Worm (Caenorhabditis elegans): Measurements from ENCODE around the gene F13B12.6.

F13B12.6 gene

ce11 chrIV:10368326-10368725 is 49.4 kb downstream of the F13B12.6 start, which contains the start of gene iars-1:
Gene iars-1 (plus strand): TSS chrIV:10368601.
- TF ChIP-seq nhr-129 (tag; optimal IDR thresholded peaks at IDR 0.05) (peak; percentile 11), mdl-1 (tag; optimal IDR thresholded peaks at IDR 0.05) (no peak), lin-39 (tag; optimal IDR thresholded peaks at IDR 0.05) (no peak), ceh-16 (tag; optimal IDR thresholded peaks at IDR 0.05) (no peak), lsy-2 (tag; optimal IDR thresholded peaks at IDR 0.05) (no peak), nhr-23 (tag; optimal IDR thresholded peaks at IDR 0.05) (no peak), C34F6.9 (tag; optimal IDR thresholded peaks at IDR 0.05) (no peak)

ce11 chrIV:10367740-10368246 is 49.9 kb downstream of the F13B12.6 start, which contains the start of gene pges-2:
Gene pges-2 (minus strand): TSS chrIV:10367790.
- TF ChIP-seq lsy-2 (tag; optimal IDR thresholded peaks at IDR 0.05) (peak in 1 of 2 experiments; percentile 62), C34F6.9 (tag; optimal IDR thresholded peaks at IDR 0.05) (peak; percentile 53), unc-55 (GFP tag; optimal IDR thresholded peaks at IDR 0.05) (peak; percentile 58), mbf-1 (tag; optimal IDR thresholded peaks at IDR 0.05) (no peak)

ce11 chrIV:10366018-10366417 is 51.7 kb downstream of the F13B12.6 start, which contains the start of gene sir-2.1:
Gene sir-2.1 (minus strand): TSS chrIV:10366229.
- TF ChIP-seq alr-1 (tag; optimal IDR thresholded peaks at IDR 0.05) (no peak), crh-2 (tag; optimal IDR thresholded peaks at IDR 0.05) (peak; percentile 83), aly-2 (tag; optimal IDR thresholded peaks at IDR 0.05) (no peak), egl-27 (tag; optimal IDR thresholded peaks at IDR 0.05) (no peak), nhr-237 (tag; optimal IDR thresholded peaks at IDR 0.05) (no peak), snpc-4 (tag; optimal IDR thresholded peaks at IDR 0.05) (no peak), lin-13 (GFP tag; optimal IDR thresholded peaks at IDR 0.05) (no peak), fos-1 (tag; optimal IDR thresholded peaks at IDR 0.05) (no peak), dmd-4 (tag; optimal IDR thresholded peaks at IDR 0.05) (no peak), blmp-1 (tag; optimal IDR thresholded peaks at IDR 0.05; ENCODE audit: insufficient read depth) (no peak), peb-1 (tag; optimal IDR thresholded peaks at IDR 0.05) (no peak), F13H6.1 (tag; optimal IDR thresholded peaks at IDR 0.05) (peak; percentile 40), gmeb-1 (tag; optimal IDR thresholded peaks at IDR 0.05) (peak; percentile 67), nhr-129 (tag; optimal IDR thresholded peaks at IDR 0.05) (peak; percentile 54), ztf-1 (GFP tag; conservative IDR thresholded peaks at IDR 0.05) (no peak), sma-3 (GFP tag; optimal IDR thresholded peaks at IDR 0.05) (peak; percentile 49), unc-55 (GFP tag; optimal IDR thresholded peaks at IDR 0.05) (peak; percentile 54), ztf-4 (tag; optimal IDR thresholded peaks at IDR 0.05) (no peak), nhr-11 (tag; optimal IDR thresholded peaks at IDR 0.05) (no peak), sma-9 (GFP tag; optimal IDR thresholded peaks at IDR 0.05) (peak; percentile 53), sma-9 (tag; optimal IDR thresholded peaks at IDR 0.05) (no peak), unc-39 (tag; optimal IDR thresholded peaks at IDR 0.05) (no peak), nhr-10 (tag; optimal IDR thresholded peaks at IDR 0.05) (no peak), nhr-25 (tag; optimal IDR thresholded peaks at IDR 0.05) (peak; percentile 29), zag-1 (tag; optimal IDR thresholded peaks at IDR 0.05) (no peak), mdl-1 (tag; optimal IDR thresholded peaks at IDR 0.05) (no peak), nhr-12 (tag; optimal IDR thresholded peaks at IDR 0.05) (no peak), elt-1 (tag; optimal IDR thresholded peaks at IDR 0.05) (no peak), nhr-6 (tag; optimal IDR thresholded peaks at IDR 0.05) (no peak), ztf-11 (tag; optimal IDR thresholded peaks at IDR 0.05) (no peak), lin-39 (tag; optimal IDR thresholded peaks at IDR 0.05) (no peak), skn-1 (tag; optimal IDR thresholded peaks at IDR 0.05) (no peak), lin-11 (tag; optimal IDR thresholded peaks at IDR 0.05) (no peak), elt-3 (tag; optimal IDR thresholded peaks at IDR 0.05) (no peak), Y55F3AM.14 (GFP tag; optimal IDR thresholded peaks at IDR 0.05) (no peak), ceh-16 (tag; optimal IDR thresholded peaks at IDR 0.05) (no peak), C34F6.9 (tag; optimal IDR thresholded peaks at IDR 0.05) (peak; percentile 64), unc-62 (GFP tag; optimal IDR thresholded peaks at IDR 0.05) (no peak), ceh-82 (tag; optimal IDR thresholded peaks at IDR 0.05) (no peak), nhr-77 (tag; optimal IDR thresholded peaks at IDR 0.05) (no peak), nhr-21 (tag; optimal IDR thresholded peaks at IDR 0.05) (no peak), lsy-2 (tag; optimal IDR thresholded peaks at IDR 0.05) (peak in 1 of 2 experiments; percentile 69), ZK546.5 (tag; optimal IDR thresholded peaks at IDR 0.05) (no peak), mbf-1 (tag; optimal IDR thresholded peaks at IDR 0.05) (no peak), R02D3.7 (tag; optimal IDR thresholded peaks at IDR 0.05) (no peak), ama-1 (optimal IDR thresholded peaks at IDR 0.05) (no peak), nhr-23 (tag; optimal IDR thresholded peaks at IDR 0.05) (no peak), sem-4 (tag; optimal IDR thresholded peaks at IDR 0.05) (no peak), mab-5 (tag; optimal IDR thresholded peaks at IDR 0.05) (no peak)

Data from whole organism, L2 larva.